Fruit fly (Drosophila melanogaster) whole organism, embryonic: ENCODE results near the gene Gcn5.

Experiments used
- Abd-B ChIP-seq: fragments of 200-800 bp; sonication (Bioruptor generic); optimal IDR thresholded peaks from 2 replicates; lab custom pipeline; 2018; ENCODE audit warnings: missing biosample characterization, mild to moderate bottlenecking, missing genetic modification characterization, moderate library complexity
- CG10565 ChIP-seq: fragments of 200-800 bp; sonication (Bioruptor generic); optimal IDR thresholded peaks from 3 replicates; lab custom pipeline; 2016; ENCODE audit warnings: missing biosample characterization, mild to moderate bottlenecking, missing genetic modification characterization
- CG10654 ChIP-seq: fragments of 200-800 bp; sonication (Bioruptor generic); optimal IDR thresholded peaks from 2 replicates; lab custom pipeline; 2016; ENCODE audit warnings: missing biosample characterization, missing genetic modification characterization
- CG11093 ChIP-seq: fragments of 200-800 bp; sonication (Bioruptor generic); IDR thresholded peaks from 3 replicates; pipeline ENCODE4 v1.3.6; 2022; ENCODE audit warnings: missing biosample characterization, missing genetic modification characterization
- CG11247 ChIP-seq: fragments of 200-800 bp; sonication (Bioruptor generic); IDR thresholded peaks from 2 replicates; pipeline ENCODE4 v1.3.6; 2022; ENCODE audit warnings: missing biosample characterization, missing genetic modification characterization
- CG13296 ChIP-seq: fragments of 200-800 bp; sonication (Bioruptor generic); optimal IDR thresholded peaks from 3 replicates; lab custom pipeline; 2018; ENCODE audit warnings: missing biosample characterization, mild to moderate bottlenecking, missing genetic modification characterization
- CG13424 ChIP-seq: fragments of 200-800 bp; sonication (Bioruptor generic); optimal IDR thresholded peaks from 2 replicates; lab custom pipeline; 2019; ENCODE audit warnings: missing biosample characterization, mild to moderate bottlenecking, missing genetic modification characterization, moderate library complexity
- CG1529 ChIP-seq: fragments of 200-800 bp; sonication (Bioruptor generic); optimal IDR thresholded peaks from 3 replicates; lab custom pipeline; 2018; ENCODE audit warnings: missing biosample characterization, missing genetic modification characterization
- CG16779 ChIP-seq: fragments of 200-800 bp; sonication (Bioruptor generic); IDR thresholded peaks from 2 replicates; pipeline ENCODE4 v1.3.6; 2022; ENCODE audit warnings: missing biosample characterization, missing genetic modification characterization
- CG16813 ChIP-seq: fragments of 200-800 bp; sonication (Bioruptor generic); IDR thresholded peaks from 3 replicates; pipeline ENCODE4 v1.3.6; 2022; ENCODE audit warnings: missing biosample characterization, missing genetic modification characterization; ENCODE audit not compliant: partially characterized antibody
- CG2116 ChIP-seq: fragments of 200-800 bp; sonication (Bioruptor generic); optimal IDR thresholded peaks from 3 replicates; lab custom pipeline; 2018; ENCODE audit warnings: missing biosample characterization, mild to moderate bottlenecking, missing genetic modification characterization
- CG2202 ChIP-seq: fragments of 200-800 bp; sonication (Bioruptor generic); optimal IDR thresholded peaks from 2 replicates; lab custom pipeline; 2018; ENCODE audit warnings: missing biosample characterization, mild to moderate bottlenecking, missing genetic modification characterization
- CG2678 ChIP-seq: fragments of 200-800 bp; sonication (Bioruptor generic); optimal IDR thresholded peaks from 3 replicates; lab custom pipeline; 2019; ENCODE audit warnings: missing biosample characterization, mild to moderate bottlenecking, missing genetic modification characterization, moderate library complexity
- CG2712 ChIP-seq: fragments of 200-800 bp; optimal IDR thresholded peaks from 3 replicates; lab custom pipeline; 2019; ENCODE audit warnings: missing biosample characterization, mild to moderate bottlenecking, missing genetic modification characterization, moderate library complexity
- CG34224 ChIP-seq: fragments of 200-800 bp; sonication (Bioruptor generic); IDR thresholded peaks from 3 replicates; pipeline ENCODE4 v1.3.6; 2022; ENCODE audit warnings: missing biosample characterization, missing genetic modification characterization; ENCODE audit not compliant: partially characterized antibody
- CG6791 ChIP-seq: fragments of 200-800 bp; sonication (Bioruptor generic); IDR thresholded peaks from 3 replicates; pipeline ENCODE4 v1.3.6; 2022; ENCODE audit warnings: missing biosample characterization, missing genetic modification characterization; ENCODE audit not compliant: partially characterized antibody
- CG7271 ChIP-seq: fragments of 200-800 bp; sonication (Bioruptor generic); optimal IDR thresholded peaks from 2 replicates; lab custom pipeline; 2018; ENCODE audit warnings: missing biosample characterization, mild to moderate bottlenecking, missing genetic modification characterization, moderate library complexity
- CG9876 ChIP-seq: fragments of 200-800 bp; sonication (Bioruptor generic); optimal IDR thresholded peaks from 2 replicates; lab custom pipeline; 2016; ENCODE audit warnings: missing biosample characterization, missing genetic modification characterization
- CG9932 ChIP-seq: fragments of 200-800 bp; sonication (Bioruptor generic); IDR thresholded peaks from 2 replicates; pipeline ENCODE4 v1.3.6; 2022; ENCODE audit warnings: missing biosample characterization, missing genetic modification characterization
- Dfd ChIP-seq, 2 experiments: fragments of >200 bp; optimal IDR thresholded peaks; 2 replicates each; lab custom pipeline; 2017; ENCODE audit warnings: missing biosample characterization in 2 of 2, missing genetic modification characterization in 2 of 2
- Dip3 ChIP-seq: fragments of 200-800 bp; sonication (Bioruptor generic); optimal IDR thresholded peaks from 3 replicates; lab custom pipeline; 2016; ENCODE audit warnings: missing biosample characterization, missing genetic modification characterization
- Drgx ChIP-seq: fragments of 200-800 bp; sonication (Bioruptor generic); IDR thresholded peaks from 2 replicates; pipeline ENCODE4 v1.3.6; 2022; ENCODE audit warnings: missing biosample characterization, missing genetic modification characterization
- E2f2 ChIP-seq: fragments of 200-800 bp; sonication (Bioruptor generic); IDR thresholded peaks from 2 replicates; pipeline ENCODE4 v1.3.6; 2022; ENCODE audit warnings: missing biosample characterization, missing genetic modification characterization
- Hand ChIP-seq: fragments of 200-800 bp; sonication (Bioruptor generic); optimal IDR thresholded peaks from 2 replicates; lab custom pipeline; 2017; ENCODE audit warnings: mild to moderate bottlenecking, missing biosample characterization, missing genetic modification reagents, missing genetic modification characterization
- HmgD ChIP-seq: fragments of 200-800 bp; sonication (Bioruptor generic); optimal IDR thresholded peaks from 3 replicates; lab custom pipeline; 2016; ENCODE audit warnings: missing biosample characterization, missing genetic modification characterization
- Hr51 ChIP-seq, 2 experiments: fragments of 200-800 bp; sonication (Bioruptor generic); optimal IDR thresholded peaks; 2 replicates in 1 of 2; 3 replicates in 1 of 2; lab custom pipeline; 2016 to 2018; ENCODE audit warnings: missing biosample characterization in 2 of 2, missing genetic modification characterization in 2 of 2, mild to moderate bottlenecking in 1 of 2, moderate library complexity in 1 of 2
- Hr78 ChIP-seq, 2 experiments: fragments of 200-800 bp in 1 of 2; fragments of >200 bp in 1 of 2; sonication (Bioruptor generic) in 1 of 2; optimal IDR thresholded peaks; 2 replicates each; lab custom pipeline; 2017 to 2019; ENCODE audit warnings: missing biosample characterization in 2 of 2, missing genetic modification characterization in 2 of 2, mild to moderate bottlenecking in 1 of 2, moderate library complexity in 1 of 2
- Lpt ChIP-seq: fragments of >200 bp; optimal IDR thresholded peaks from 2 replicates; lab custom pipeline; 2018; ENCODE audit warnings: missing biosample characterization, missing genetic modification characterization
- Max ChIP-seq: fragments of 200-800 bp; sonication (Bioruptor generic); optimal IDR thresholded peaks from 2 replicates; lab custom pipeline; 2016; ENCODE audit warnings: missing biosample characterization, mild to moderate bottlenecking, missing genetic modification characterization
- Neu2 ChIP-seq: fragments of 200-800 bp; sonication (Bioruptor generic); optimal IDR thresholded peaks from 3 replicates; lab custom pipeline; 2016; ENCODE audit warnings: missing biosample characterization, missing genetic modification characterization, borderline replicate concordance
- Ravus ChIP-seq: fragments of 200-800 bp; sonication (Bioruptor generic); IDR thresholded peaks from 2 replicates; pipeline ENCODE4 v1.3.6; 2022; ENCODE audit warnings: missing biosample characterization, missing genetic modification characterization
- Sry-β ChIP-seq: fragments of 200-800 bp; sonication (Bioruptor generic); optimal IDR thresholded peaks from 2 replicates; lab custom pipeline; 2018; ENCODE audit warnings: missing biosample characterization, mild to moderate bottlenecking, missing genetic modification characterization, moderate library complexity
- ase ChIP-seq: fragments of 200-800 bp; sonication (Bioruptor generic); IDR thresholded peaks from 3 replicates; pipeline ENCODE4 v1.3.6; 2022; ENCODE audit warnings: missing biosample characterization, missing genetic modification characterization
- cad ChIP-seq: fragments of >200 bp; optimal IDR thresholded peaks from 2 replicates; lab custom pipeline; 2017; ENCODE audit warnings: missing biosample characterization, missing genetic modification characterization
- chn ChIP-seq: fragments of 200-800 bp; sonication (Bioruptor generic); optimal IDR thresholded peaks from 2 replicates; lab custom pipeline; 2016; ENCODE audit warnings: missing biosample characterization, missing genetic modification characterization
- dati ChIP-seq: fragments of 200-800 bp; sonication (Bioruptor generic); IDR thresholded peaks from 2 replicates; pipeline ENCODE4 v1.3.6; 2022; ENCODE audit warnings: missing biosample characterization, missing genetic modification characterization
- dm ChIP-seq: fragments of 200-800 bp; sonication (Bioruptor generic); optimal IDR thresholded peaks from 3 replicates; lab custom pipeline; 2016; ENCODE audit warnings: missing biosample characterization, missing genetic modification characterization
- dpn ChIP-seq, 2 experiments: fragments of 200-800 bp; sonication (Bioruptor generic); optimal IDR thresholded peaks; 3 replicates each; lab custom pipeline; 2016; ENCODE audit warnings: missing biosample characterization in 2 of 2, missing genetic modification characterization in 2 of 2
- esg ChIP-seq: fragments of 200-800 bp; sonication (Bioruptor generic); conservative IDR thresholded peaks from 2 replicates; pipeline ENCODE4 v1.3.6; 2022; ENCODE audit warnings: missing biosample characterization, missing genetic modification characterization
- ewg ChIP-seq: fragments of 200-800 bp; sonication (Bioruptor generic); optimal IDR thresholded peaks from 3 replicates; lab custom pipeline; 2017; ENCODE audit warnings: mild to moderate bottlenecking, missing biosample characterization, missing genetic modification reagents, missing genetic modification characterization
- fd3F ChIP-seq: fragments of 200-800 bp; sonication (Bioruptor generic); optimal IDR thresholded peaks from 2 replicates; lab custom pipeline; 2018; ENCODE audit warnings: missing biosample characterization, mild to moderate bottlenecking, missing genetic modification characterization, moderate library complexity
- jing ChIP-seq: fragments of 200-800 bp; sonication (Bioruptor generic); optimal IDR thresholded peaks from 2 replicates; lab custom pipeline; 2018; ENCODE audit warnings: missing biosample characterization, mild to moderate bottlenecking, missing genetic modification characterization
- lilli ChIP-seq: fragments of 200-800 bp; sonication (Bioruptor generic); optimal IDR thresholded peaks from 3 replicates; lab custom pipeline; 2016; ENCODE audit warnings: missing biosample characterization, missing genetic modification characterization
- nau ChIP-seq: fragments of 200-800 bp; sonication (Bioruptor generic); optimal IDR thresholded peaks from 3 replicates; lab custom pipeline; 2017; ENCODE audit warnings: missing biosample characterization, mild to moderate bottlenecking, missing genetic modification characterization, missing genetic modification reagents
- slou ChIP-seq: fragments of 200-800 bp; sonication (Bioruptor generic); optimal IDR thresholded peaks from 3 replicates; lab custom pipeline; 2016; ENCODE audit warnings: missing biosample characterization, missing genetic modification characterization
- tio ChIP-seq: fragments of 200-800 bp; sonication (Bioruptor generic); optimal IDR thresholded peaks from 2 replicates; lab custom pipeline; 2017; ENCODE audit warnings: missing biosample characterization, missing genetic modification characterization, inconsistent platforms
- toy ChIP-seq: fragments of 200-800 bp; sonication (Bioruptor generic); IDR thresholded peaks from 2 replicates; pipeline ENCODE4 v1.3.6; 2022; ENCODE audit warnings: missing biosample characterization, missing genetic modification characterization
- twi ChIP-seq: fragments of 200-800 bp; optimal IDR thresholded peaks from 2 replicates; lab custom pipeline; 2019; ENCODE audit warnings: missing biosample characterization, mild to moderate bottlenecking, missing genetic modification characterization, moderate library complexity
- vnd ChIP-seq: fragments of 200-800 bp; sonication (Bioruptor generic); IDR thresholded peaks from 3 replicates; pipeline ENCODE4 v1.3.6; 2022; ENCODE audit warnings: missing biosample characterization, missing genetic modification characterization; ENCODE audit not compliant: partially characterized antibody
- zfh2 ChIP-seq: fragments of 200-800 bp; sonication (Bioruptor generic); optimal IDR thresholded peaks from 2 replicates; lab custom pipeline; 2016; ENCODE audit warnings: missing biosample characterization, missing genetic modification characterization

The Gcn5 gene

dm6 chr3L:12482917-12483316, 40.9 kb downstream of the Gcn5 start (continued):
- TF ChIP-seq CG6791 (GFP tag; lab: Robert Waterston, UW) (no peak), CG34224 (GFP tag; lab: Robert Waterston, UW) (no peak), lilli (GFP tag; lab: Kevin White, UChicago) (peak; percentile 70), CG11093 (GFP tag; lab: Robert Waterston, UW) (peak; percentile 68; the same call in 1 of the 3 replicates), Abd-B (GFP tag; lab: Kevin White, UChicago) (peak; percentile 56), CG11247 (GFP tag; lab: Robert Waterston, UW) (peak; percentile 47; the same call in 1 of the 2 replicates), Drgx (peak; percentile 89), CG10654 (GFP tag; lab: Kevin White, UChicago) (peak; percentile 48), HmgD (GFP tag; lab: Kevin White, UChicago) (no peak), twi (tag; lab: Kevin White, UChicago) (peak; percentile 25), Hr51 (GFP tag; optimal IDR thresholded peaks at IDR 0.05; lab: Kevin White, UChicago) (peak; percentile 12 to 91), esg (GFP tag; lab: Robert Waterston, UW) (peak; percentile 45; the same call in 1 of the 2 replicates), Dfd (GFP tag; optimal IDR thresholded peaks at IDR 0.05; lab: Kevin White, UChicago) (peak in 1 of 2 experiments; percentile 1), Max (GFP tag; lab: Kevin White, UChicago) (peak; percentile 75), slou (GFP tag; lab: Kevin White, UChicago) (no peak), jing (peak; percentile 42), nau (GFP tag; lab: Kevin White, UChicago) (peak; percentile 69), CG16779 (GFP tag; lab: Robert Waterston, UW) (no peak; the same call in 1 of the 2 replicates), toy (GFP tag; lab: Robert Waterston, UW) (no peak), CG9876 (GFP tag; lab: Kevin White, UChicago) (no peak), CG16813 (no peak), vnd (GFP tag; lab: Robert Waterston, UW) (no peak), Hr78 (GFP tag; optimal IDR thresholded peaks at IDR 0.05; lab: Kevin White, UChicago) (peak in 1 of 2 experiments; percentile 15), CG7271 (tag; lab: Kevin White, UChicago) (no peak), Neu2 (GFP tag; lab: Kevin White, UChicago) (no peak), chn (GFP tag; lab: Kevin White, UChicago) (peak; percentile 63), ase (GFP tag; lab: Robert Waterston, UW) (peak; percentile 72; the same call in 2 of the 3 replicates), CG2678 (tag; lab: Kevin White, UChicago) (peak; percentile 88), CG9932 (GFP tag; lab: Robert Waterston, UW) (no peak), Ravus (GFP tag; lab: Robert Waterston, UW) (no peak), dati (GFP tag; lab: Robert Waterston, UW) (0 out of 2 replicates have a peak, but pooled peaks have one; percentile 58), CG10565 (GFP tag; lab: Kevin White, UChicago) (no peak), CG13424 (tag; lab: Kevin White, UChicago) (peak; percentile 82), CG2202 (tag; lab: Kevin White, UChicago) (peak; percentile 15), CG2116 (GFP tag; lab: Kevin White, UChicago) (peak; percentile 30), Lpt (GFP tag; lab: Kevin White, UChicago) (no peak), cad (GFP tag; lab: Kevin White, UChicago) (no peak), fd3F (peak; percentile 63), zfh2 (GFP tag; lab: Kevin White, UChicago) (no peak), Dip3 (GFP tag; lab: Kevin White, UChicago) (peak; percentile 14), dm (GFP tag; lab: Kevin White, UChicago) (peak; percentile 45), E2f2 (peak; percentile 8; the same call in 1 of the 2 replicates), tio (GFP tag; lab: Kevin White, UChicago) (peak; percentile 79), Hand (peak; percentile 5), CG13296 (peak; percentile 78), ewg (peak; percentile 64), dpn (GFP tag; optimal IDR thresholded peaks at IDR 0.05; lab: Kevin White, UChicago) (peak; percentile 57 to 66), Sry-β (GFP tag; lab: Kevin White, UChicago) (no peak), CG1529 (GFP tag; lab: Kevin White, UChicago) (peak; percentile 71), CG2712 (peak; percentile 86)
